Worm (Caenorhabditis elegans) whole organism, early embryonic: Measurements from ENCODE around the gene npp-1.
A peak's percentile ranks its signal among the peaks of the same experiment; 100 is the strongest.

Experiments used
- B0310.2 ChIP-seq: sonication (generic microtip); optimal IDR thresholded peaks from 2 replicates; lab custom pipeline; 2016; ENCODE audit warnings: mild to moderate bottlenecking, missing genetic modification characterization, missing compliant biosample characterization
- F13C5.2 ChIP-seq: sonication (generic microtip); optimal IDR thresholded peaks from 2 replicates; lab custom pipeline; 2017; ENCODE audit warnings: mild to moderate bottlenecking, missing genetic modification characterization, inconsistent platforms, missing compliant biosample characterization
- aly-1 ChIP-seq: sonication (generic microtip); optimal IDR thresholded peaks from 2 replicates; lab custom pipeline; 2016; ENCODE audit warnings: missing genetic modification characterization, missing compliant biosample characterization
- ama-1 ChIP-seq: fragments of 150-350 bp; optimal IDR thresholded peaks from 2 replicates; lab custom pipeline; 2014
- ceh-13 ChIP-seq: fragments of 200-800 bp; sonication (Bioruptor generic); optimal IDR thresholded peaks from 2 replicates; lab custom pipeline; 2018; ENCODE audit warnings: mild to moderate bottlenecking, missing genetic modification characterization, missing compliant biosample characterization
- ceh-36 ChIP-seq: sonication (generic microtip); optimal IDR thresholded peaks from 2 replicates; lab custom pipeline; 2016; ENCODE audit warnings: missing genetic modification characterization, inconsistent platforms, missing compliant biosample characterization
- ets-7 ChIP-seq: sonication (generic microtip); optimal IDR thresholded peaks from 2 replicates; lab custom pipeline; 2016; ENCODE audit warnings: missing genotype, missing genetic modification characterization, missing compliant biosample characterization
- flt-1 ChIP-seq: fragments of 200-800 bp; sonication (Bioruptor generic); IDR thresholded peaks from 2 replicates; pipeline ENCODE4 v1.3.6; 2022; ENCODE audit warnings: missing genetic modification characterization, missing compliant biosample characterization
- hmbx-1 ChIP-seq: sonication (generic microtip); optimal IDR thresholded peaks from 2 replicates; lab custom pipeline; 2016; ENCODE audit warnings: mild to moderate bottlenecking, missing genetic modification characterization, missing compliant biosample characterization
- hmg-4 ChIP-seq: fragments of 200-800 bp; sonication (Bioruptor generic); optimal IDR thresholded peaks from 2 replicates; lab custom pipeline; 2018; ENCODE audit warnings: mild to moderate bottlenecking, missing genetic modification characterization, missing compliant biosample characterization
- hnd-1 ChIP-seq: sonication (generic microtip); optimal IDR thresholded peaks from 2 replicates; lab custom pipeline; 2016; ENCODE audit warnings: missing genetic modification characterization, missing compliant biosample characterization
- pes-1 ChIP-seq: fragments of 200-800 bp; sonication (Bioruptor generic); IDR thresholded peaks from 2 replicates; pipeline ENCODE4 v1.3.6; 2022; ENCODE audit warnings: missing genetic modification reagents, missing genetic modification characterization, missing compliant biosample characterization
- scrt-1 ChIP-seq: fragments of 200-800 bp; sonication (Bioruptor generic); IDR thresholded peaks from 2 replicates; pipeline ENCODE4 v1.3.6; 2022; ENCODE audit warnings: missing genetic modification characterization, missing compliant biosample characterization
- sea-1 ChIP-seq: fragments of 200-800 bp; sonication (Bioruptor generic); conservative IDR thresholded peaks from 2 replicates; pipeline ENCODE4 v1.3.6; 2022; ENCODE audit warnings: missing genetic modification characterization, missing compliant biosample characterization
- tbx-11 ChIP-seq: fragments of 200-800 bp; sonication (Bioruptor generic); IDR thresholded peaks from 2 replicates; pipeline ENCODE4 v1.3.6; 2022; ENCODE audit warnings: missing genetic modification characterization, missing compliant biosample characterization
- tbx-37 ChIP-seq: fragments of 200-800 bp; sonication (Bioruptor generic); conservative IDR thresholded peaks from 2 replicates; pipeline ENCODE4 v1.3.6; 2022; ENCODE audit warnings: missing genetic modification reagents, missing genetic modification characterization, missing compliant biosample characterization
- tra-4 ChIP-seq: sonication (generic microtip); optimal IDR thresholded peaks from 2 replicates; lab custom pipeline; 2017; ENCODE audit warnings: missing genetic modification characterization, missing compliant biosample characterization

Gene npp-1

ce11 chrIV:9843760-9844159 is 14.5 kb upstream of the npp-1 start, which contains the start of gene nspd-2:
Gene nspd-2, plus strand, starts transcription at chrIV:9844060.
- TF ChIP-seq tbx-11: no peak
- no peak for TF ChIP-seq pes-1
- no peak for TF ChIP-seq ceh-36 (tag; lab: Kevin White, UChicago)
- TF ChIP-seq tbx-37 (GFP tag; lab: Robert Waterston, UW): no peak

ce11 chrIV:9846574-9846973 is 11.7 kb upstream of the npp-1 start, which contains the start of gene K07F5.6:
Gene K07F5.6, minus strand, starts transcription at chrIV:9846674.
- TF ChIP-seq hmg-4 (GFP tag; lab: Kevin White, UChicago) (no peak), F13C5.2 (tag; lab: Kevin White, UChicago) (no peak), flt-1 (GFP tag; lab: Robert Waterston, UW) (no peak)

ce11 chrIV:9848075-9848474 is 10.2 kb upstream of the npp-1 start, which contains the start of gene K07F5.7:
Gene K07F5.7, minus strand, starts transcription at chrIV:9848175.
- TF ChIP-seq hmbx-1 (tag; lab: Kevin White, UChicago): no peak
- TF ChIP-seq tbx-11: no peak
- no peak for TF ChIP-seq tra-4 (tag; lab: Kevin White, UChicago)
- TF ChIP-seq pes-1: no peak
- TF ChIP-seq B0310.2 (tag; lab: Kevin White, UChicago): no peak
- TF ChIP-seq hnd-1 (tag; lab: Kevin White, UChicago): no peak
- no peak for TF ChIP-seq scrt-1 (GFP tag; lab: Robert Waterston, UW)

ce11 chrIV:9849624-9850023 is 8.7 kb upstream of the npp-1 start, which contains the start of gene K07F5.8:
Gene K07F5.8, minus strand, starts transcription at chrIV:9849724.
- TF ChIP-seq tra-4 (tag; lab: Kevin White, UChicago) (no peak), hmbx-1 (tag; lab: Kevin White, UChicago) (no peak)

ce11 chrIV:9850931-9851330 is 7.4 kb upstream of the npp-1 start, which contains the start of gene ssp-10:
Gene ssp-10, minus strand, starts transcription at chrIV:9851031.
- TF ChIP-seq tbx-37 (GFP tag; lab: Robert Waterston, UW): no peak
- TF ChIP-seq sea-1 (GFP tag; lab: Robert Waterston, UW): no peak
- no peak for TF ChIP-seq hnd-1 (tag; lab: Kevin White, UChicago)
- no peak for TF ChIP-seq flt-1 (GFP tag; lab: Robert Waterston, UW)
- TF ChIP-seq F13C5.2 (tag; lab: Kevin White, UChicago): no peak
- no peak for TF ChIP-seq pes-1
- no peak for TF ChIP-seq scrt-1 (GFP tag; lab: Robert Waterston, UW)
- no peak for TF ChIP-seq tbx-11
- TF ChIP-seq hmbx-1 (tag; lab: Kevin White, UChicago): no peak
- TF ChIP-seq aly-1: no peak
- TF ChIP-seq ama-1: no peak
- TF ChIP-seq B0310.2 (tag; lab: Kevin White, UChicago): no peak
- no peak for TF ChIP-seq ceh-36 (tag; lab: Kevin White, UChicago)
- TF ChIP-seq tra-4 (tag; lab: Kevin White, UChicago): no peak
- TF ChIP-seq hmg-4 (GFP tag; lab: Kevin White, UChicago): no peak

ce11 chrIV:9852250-9852649 is 6.0 kb upstream of the npp-1 start, which contains the start of gene ssq-1:
Gene ssq-1, plus strand, starts transcription at chrIV:9852550.
- no peak for TF ChIP-seq B0310.2 (tag; lab: Kevin White, UChicago)
- TF ChIP-seq ets-7 (tag; lab: Kevin White, UChicago): no peak
- TF ChIP-seq hnd-1 (tag; lab: Kevin White, UChicago): no peak
- no peak for TF ChIP-seq pes-1
- TF ChIP-seq flt-1 (GFP tag; lab: Robert Waterston, UW): no peak
- TF ChIP-seq F13C5.2 (tag; lab: Kevin White, UChicago): no peak
- TF ChIP-seq scrt-1 (GFP tag; lab: Robert Waterston, UW): no peak
- no peak for TF ChIP-seq aly-1
- TF ChIP-seq ama-1: no peak
- no peak for TF ChIP-seq ceh-36 (tag; lab: Kevin White, UChicago)
- TF ChIP-seq tbx-37 (GFP tag; lab: Robert Waterston, UW): no peak
- no peak for TF ChIP-seq tra-4 (tag; lab: Kevin White, UChicago)
- no peak for TF ChIP-seq hmg-4 (GFP tag; lab: Kevin White, UChicago)
- TF ChIP-seq sea-1 (GFP tag; lab: Robert Waterston, UW): no peak
- no peak for TF ChIP-seq tbx-11
- TF ChIP-seq hmbx-1 (tag; lab: Kevin White, UChicago): no peak
- no peak for TF ChIP-seq ceh-13 (GFP tag; lab: Kevin White, UChicago)

ce11 chrIV:9852818-9853466 is 5.3 kb upstream of the npp-1 start:
- TF ChIP-seq hnd-1 (tag; lab: Kevin White, UChicago) (no peak), tra-4 (tag; lab: Kevin White, UChicago) (no peak), aly-1 (peak; percentile 50)

ce11 chrIV:9854952-9855351 is 3.3 kb upstream of the npp-1 start:
- no peak for TF ChIP-seq tra-4 (tag; lab: Kevin White, UChicago)
- no peak for TF ChIP-seq hmg-4 (GFP tag; lab: Kevin White, UChicago)
- TF ChIP-seq ceh-13 (GFP tag; lab: Kevin White, UChicago): no peak
- no peak for TF ChIP-seq ama-1
- no peak for TF ChIP-seq tbx-37 (GFP tag; lab: Robert Waterston, UW)
- TF ChIP-seq sea-1 (GFP tag; lab: Robert Waterston, UW): no peak
- TF ChIP-seq tbx-11: no peak
- TF ChIP-seq B0310.2 (tag; lab: Kevin White, UChicago): no peak
- no peak for TF ChIP-seq F13C5.2 (tag; lab: Kevin White, UChicago)
- TF ChIP-seq ceh-36 (tag; lab: Kevin White, UChicago): no peak
- TF ChIP-seq flt-1 (GFP tag; lab: Robert Waterston, UW): no peak
- no peak for TF ChIP-seq hmbx-1 (tag; lab: Kevin White, UChicago)
- no peak for TF ChIP-seq scrt-1 (GFP tag; lab: Robert Waterston, UW)
- no peak for TF ChIP-seq pes-1
- TF ChIP-seq aly-1: no peak
- no peak for TF ChIP-seq hnd-1 (tag; lab: Kevin White, UChicago)
- no peak for TF ChIP-seq ets-7 (tag; lab: Kevin White, UChicago)
